Worm (Caenorhabditis elegans) whole organism, L2 larva: Measurements from ENCODE around the gene odd-1.

ENCODE experiments used
- R02D3.7 ChIP-seq: fragments of 150-350 bp; optimal IDR thresholded peaks from 2 replicates; lab custom pipeline; 2014; ENCODE audit warnings: missing biosample characterization, missing genetic modification characterization
- alr-1 ChIP-seq: fragments of 150-350 bp; optimal IDR thresholded peaks from 2 replicates; lab custom pipeline; 2014; ENCODE audit warnings: missing biosample characterization, missing genetic modification characterization
- ama-1 ChIP-seq: fragments of 150-350 bp; optimal IDR thresholded peaks from 2 replicates; lab custom pipeline; 2018; ENCODE audit warnings: inconsistent platforms
- elt-1 ChIP-seq: fragments of 150-350 bp; optimal IDR thresholded peaks from 2 replicates; lab custom pipeline; 2014; ENCODE audit warnings: missing biosample characterization, missing genetic modification characterization
- elt-3 ChIP-seq: sonication (generic microtip); optimal IDR thresholded peaks from 2 replicates; lab custom pipeline; 2017; ENCODE audit warnings: missing biosample characterization, missing genetic modification characterization
- lin-13 ChIP-seq: fragments of 150-350 bp; optimal IDR thresholded peaks from 2 replicates; lab custom pipeline; 2014; ENCODE audit warnings: missing biosample characterization, missing genetic modification reagents, missing genetic modification characterization
- lsy-2 ChIP-seq, 2 experiments: fragments of 150-350 bp in 1 of 2; sonication (generic microtip) in 1 of 2; optimal IDR thresholded peaks; 2 replicates each; lab custom pipeline; 2014 to 2017; ENCODE audit warnings: missing biosample characterization in 2 of 2, missing genetic modification characterization in 2 of 2
- mdl-1 ChIP-seq, 2 experiments: fragments of 150-350 bp in 1 of 2; sonication (generic microtip) in 1 of 2; optimal IDR thresholded peaks; 2 replicates each; lab custom pipeline; 2017; ENCODE audit warnings: missing biosample characterization in 2 of 2, missing genetic modification characterization in 2 of 2
- ztf-11 ChIP-seq: sonication (generic microtip); optimal IDR thresholded peaks from 2 replicates; lab custom pipeline; 2017; ENCODE audit warnings: missing biosample characterization, missing genetic modification characterization

DNA sequence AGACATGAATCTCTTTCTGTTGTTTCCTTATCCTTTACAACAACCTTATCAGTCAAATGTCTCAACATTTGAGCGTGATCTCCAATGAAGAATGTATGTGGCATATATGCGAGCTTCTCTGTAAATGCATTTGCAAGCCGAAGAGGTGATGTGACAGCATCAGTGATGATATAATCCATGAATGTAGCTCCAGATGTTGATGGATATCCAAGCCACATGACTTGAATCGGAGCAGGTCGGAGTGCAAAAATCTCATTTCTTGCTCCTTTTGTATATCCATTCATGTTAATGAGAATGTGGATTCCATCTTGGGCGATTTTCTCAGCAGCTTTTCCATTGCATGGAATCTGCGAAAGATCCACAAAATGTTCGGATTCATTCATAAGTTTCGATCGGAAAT, 40.1 kb downstream of the odd-1 start:
- TF ChIP-seq elt-3 (tag; lab: Kevin White, UChicago) (no peak), R02D3.7 (tag; lab: Kevin White, UChicago) (no peak), alr-1 (tag; lab: Kevin White, UChicago) (no peak), mdl-1 (tag; optimal IDR thresholded peaks at IDR 0.05; lab: Kevin White, UChicago) (no peak), elt-1 (tag; lab: Kevin White, UChicago) (no peak), ama-1 (lab: Kevin White, UChicago) (no peak), lin-13 (GFP tag; lab: Kevin White, UChicago) (no peak), lsy-2 (tag; optimal IDR thresholded peaks at IDR 0.05; lab: Kevin White, UChicago) (no peak), ztf-11 (tag; lab: Kevin White, UChicago) (no peak)
